Fruit fly (Drosophila melanogaster): ENCODE measurements around the gene CG13950.

The CG13950 gene

dm6 chr2L:840022-840421 is 20.0 kb upstream of the CG13950 start:
- no peak for TF ChIP-seq noc (tag; optimal IDR thresholded peaks at IDR 0.05)

DNA sequence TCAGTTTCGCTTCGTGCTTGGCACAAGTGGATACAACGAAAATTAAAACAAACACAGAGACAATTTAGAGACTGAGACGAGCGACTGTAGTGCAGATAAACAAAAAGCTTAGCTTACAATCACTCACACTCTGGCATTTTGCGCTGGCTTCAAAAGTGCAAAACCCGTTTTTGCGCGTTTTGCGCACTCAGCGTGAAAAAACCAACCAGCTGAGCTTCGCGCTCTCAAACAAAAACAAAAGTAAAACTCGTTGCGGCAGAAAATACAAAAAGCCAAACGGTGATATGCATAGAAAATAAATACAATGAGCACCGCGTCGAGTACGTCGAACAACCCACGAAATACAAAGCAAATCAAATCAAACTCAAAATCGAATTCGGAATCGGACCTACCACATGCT is 19.3 kb upstream of the CG13950 start:
- no peak for TF ChIP-seq noc (tag; optimal IDR thresholded peaks at IDR 0.05)

- peak; percentile 84 for TF ChIP-seq noc (tag; optimal IDR thresholded peaks at IDR 0.05)
These were observed 18.3 kb upstream of the CG13950 start for dm6 chr2L:841708-842107.

DNA sequence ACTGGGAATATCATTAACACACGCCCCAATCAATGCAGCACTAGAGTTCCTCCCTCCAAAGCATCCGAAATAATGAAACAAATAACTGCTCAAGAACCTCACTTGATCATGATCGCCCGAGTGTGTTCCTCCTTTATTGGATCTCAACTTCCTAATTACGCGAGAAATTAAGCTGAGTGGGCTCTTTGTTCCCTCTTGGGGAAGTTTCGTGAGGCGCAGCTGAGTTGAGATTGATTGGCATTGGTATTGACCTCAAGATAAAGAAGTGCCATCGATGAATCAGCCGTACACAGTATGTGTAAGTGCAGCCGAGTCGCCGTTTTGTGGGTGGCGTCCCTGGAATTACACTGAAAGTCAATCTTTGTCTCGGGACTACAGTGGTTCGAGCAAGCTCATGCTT is 17.1 kb upstream of the CG13950 start:
- TF ChIP-seq noc (tag; optimal IDR thresholded peaks at IDR 0.05) = no peak

DNA sequence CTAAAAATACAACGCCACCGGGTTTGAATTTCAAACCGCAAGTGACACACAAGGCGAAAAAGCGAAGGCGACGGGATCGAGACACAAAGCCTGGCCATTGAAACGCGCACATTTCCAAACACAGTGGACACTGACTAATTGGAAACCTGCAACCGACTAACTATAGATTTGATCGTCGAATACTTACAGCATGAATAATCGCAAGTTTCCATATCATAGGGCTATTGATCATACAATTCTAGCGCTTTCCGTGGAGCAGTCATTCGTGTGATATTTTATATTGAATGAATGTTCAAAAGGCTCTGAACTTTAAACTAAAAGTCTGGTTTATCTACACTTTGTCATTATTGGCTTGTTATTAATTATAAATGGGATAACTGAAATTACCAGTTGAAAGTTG is 16.7 kb upstream of the CG13950 start:
- TF ChIP-seq noc (tag; optimal IDR thresholded peaks at IDR 0.05) = no peak

DNA sequence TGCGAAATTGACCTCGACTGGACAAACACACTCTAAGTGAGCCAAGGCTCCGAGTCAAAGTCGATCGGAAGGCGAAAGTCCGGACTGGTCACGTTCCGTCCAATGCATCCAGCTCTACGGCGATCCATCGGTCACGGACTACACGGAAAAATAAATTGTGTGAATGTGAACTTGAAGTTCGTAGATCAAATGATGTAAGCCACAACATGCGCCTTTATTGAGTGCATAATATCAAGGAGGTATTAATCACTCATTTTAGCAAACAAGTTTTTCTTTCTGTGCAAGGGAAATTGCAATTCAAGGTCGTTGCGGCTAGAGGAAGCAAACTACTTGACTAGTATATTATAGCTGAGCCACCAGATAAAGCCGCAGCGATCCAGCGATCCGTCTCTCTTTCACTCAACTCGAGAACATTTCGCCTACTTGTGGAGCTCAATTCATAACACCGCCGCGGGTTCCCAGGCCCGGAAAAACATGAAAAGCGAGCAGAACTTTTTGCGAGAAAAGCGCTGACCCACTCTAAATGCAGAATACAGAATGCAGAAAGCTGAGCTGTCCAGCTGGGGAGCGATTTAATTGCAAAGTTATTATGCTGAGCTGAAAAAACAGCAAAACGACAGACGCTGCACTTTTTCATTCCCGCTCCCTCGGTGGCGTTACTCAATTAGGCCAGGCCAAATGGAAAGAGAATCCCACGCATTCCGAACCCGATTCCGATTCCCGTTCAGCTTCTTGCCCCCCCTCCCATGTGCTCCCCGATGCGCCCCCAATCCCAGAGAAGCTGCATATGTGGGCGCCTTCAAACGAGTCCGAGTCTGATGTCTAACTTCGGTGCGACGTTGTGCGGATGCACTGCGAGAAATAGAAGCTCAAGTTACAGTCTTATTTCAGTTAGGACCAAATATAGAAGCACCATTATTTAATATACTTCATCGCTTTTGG is 15.9 kb upstream of the CG13950 start:
- TF ChIP-seq noc (tag; optimal IDR thresholded peaks at IDR 0.05) = no peak

DNA sequence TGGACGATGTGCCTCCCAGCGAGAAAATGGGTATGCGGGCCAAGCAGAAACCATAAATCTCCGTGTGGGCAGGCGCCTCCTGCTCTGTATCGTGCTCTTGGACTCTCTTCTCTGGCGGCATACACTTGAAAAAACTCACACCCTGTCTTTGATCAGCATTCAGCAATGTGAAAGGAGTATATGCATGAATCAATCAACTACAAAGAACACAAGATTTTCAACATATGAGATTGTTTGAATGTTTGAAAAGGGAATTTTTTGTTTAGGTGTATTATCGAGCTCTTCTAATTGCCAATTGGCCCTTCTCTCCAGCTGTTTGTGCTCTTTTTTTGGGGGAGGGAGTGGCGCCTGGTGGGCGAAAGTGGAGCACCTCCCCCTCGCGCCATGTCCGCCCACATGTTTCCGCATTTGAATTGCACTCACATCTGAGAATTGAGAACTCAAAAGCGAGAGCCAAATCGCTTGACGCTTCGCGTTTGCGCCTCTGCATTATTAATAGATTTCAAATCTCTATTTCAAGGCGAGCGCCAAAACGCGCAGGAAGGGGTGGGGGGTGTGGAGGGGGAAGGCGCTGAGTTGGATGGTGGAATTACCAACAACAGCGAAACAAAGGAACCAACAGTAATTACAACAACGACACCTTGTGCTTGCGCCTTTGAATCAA is 14.5 kb upstream of the CG13950 start:
- TF ChIP-seq noc (tag; optimal IDR thresholded peaks at IDR 0.05) = peak; percentile 45

- peak; percentile 38 for TF ChIP-seq noc (tag; optimal IDR thresholded peaks at IDR 0.05)
These were observed 13.7 kb upstream of the CG13950 start for dm6 chr2L:846167-846868.

DNA sequence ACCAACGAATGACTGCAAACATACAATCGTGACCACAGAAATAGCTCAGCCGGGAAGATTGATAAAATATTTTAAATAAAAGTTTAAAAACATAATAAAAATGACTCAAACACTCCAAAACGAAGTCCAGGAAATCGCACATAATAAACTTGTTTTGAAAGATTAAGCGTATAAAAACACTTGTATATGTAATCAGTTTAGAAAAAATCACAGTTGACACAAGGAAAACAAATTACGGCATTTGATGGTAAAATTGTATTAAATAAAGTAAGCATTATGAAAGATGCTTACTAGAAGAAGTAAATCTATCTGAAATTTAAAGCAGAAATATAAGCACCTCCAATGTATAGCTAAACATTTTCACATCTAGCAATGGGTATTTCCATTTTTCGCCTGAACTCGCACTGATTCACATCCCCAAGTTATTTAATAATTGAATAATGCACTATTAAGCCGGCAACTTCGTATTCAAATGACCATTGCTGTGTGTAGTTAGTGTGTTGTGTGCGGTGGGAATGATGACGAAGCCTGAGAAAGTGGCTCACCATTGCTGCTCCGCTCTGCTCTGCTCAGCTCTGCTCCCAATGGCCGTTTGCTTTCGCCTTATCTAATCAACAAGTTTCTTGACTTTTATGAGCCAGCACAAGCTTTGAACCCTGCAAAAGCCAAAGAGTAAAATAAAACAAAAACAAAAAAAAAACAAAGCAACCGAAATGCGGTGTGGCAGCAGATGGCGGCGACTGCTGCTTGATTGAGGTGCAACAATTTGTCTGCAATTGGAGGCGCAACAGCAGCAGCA is 12.6 kb upstream of the CG13950 start:
- peak; percentile 75 for TF ChIP-seq noc (tag; optimal IDR thresholded peaks at IDR 0.05)

- TF ChIP-seq noc (tag; optimal IDR thresholded peaks at IDR 0.05) = no peak
These were observed 11.9 kb upstream of the CG13950 start for dm6 chr2L:847988-848622.

- no peak for TF ChIP-seq noc (tag; optimal IDR thresholded peaks at IDR 0.05)
These were observed 10.8 kb upstream of the CG13950 start for dm6 chr2L:849138-849744.

DNA sequence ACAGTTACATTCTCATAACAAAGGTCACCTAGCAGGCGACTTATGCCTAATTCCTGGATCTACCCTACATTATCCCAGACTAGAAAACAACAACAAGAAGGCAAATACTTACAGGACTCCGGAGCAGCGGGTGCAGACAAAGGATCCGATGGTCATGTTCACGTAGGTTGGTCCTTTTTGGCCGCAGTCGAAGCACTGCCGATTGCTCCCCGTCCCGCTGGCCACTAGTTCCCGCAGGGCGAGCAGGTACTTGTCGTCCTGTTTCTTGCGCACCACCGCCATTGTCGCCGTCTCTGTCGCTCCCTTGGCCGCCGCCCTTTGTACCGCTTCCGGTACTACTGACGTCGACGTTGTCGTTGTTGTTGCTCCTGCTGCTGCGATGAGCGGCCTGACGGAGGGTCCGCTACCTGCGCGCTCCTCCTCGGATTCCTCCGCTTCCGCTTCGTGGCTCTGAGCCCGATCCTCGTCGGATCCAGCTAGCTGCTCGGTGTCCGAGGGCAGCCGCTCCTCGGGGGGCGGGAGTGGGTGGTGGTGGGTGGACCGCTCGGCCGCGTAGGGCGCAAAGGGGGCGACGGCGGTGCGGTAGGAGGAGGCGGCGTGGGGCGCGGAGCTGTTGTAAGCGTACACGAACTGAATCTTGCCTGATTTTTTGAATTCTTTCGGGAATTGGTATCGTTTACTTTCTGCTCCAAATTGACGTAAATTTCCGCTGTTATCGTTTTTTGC is 10.0 kb upstream of the CG13950 start:
- TF ChIP-seq noc (tag; optimal IDR thresholded peaks at IDR 0.05) = no peak

DNA sequence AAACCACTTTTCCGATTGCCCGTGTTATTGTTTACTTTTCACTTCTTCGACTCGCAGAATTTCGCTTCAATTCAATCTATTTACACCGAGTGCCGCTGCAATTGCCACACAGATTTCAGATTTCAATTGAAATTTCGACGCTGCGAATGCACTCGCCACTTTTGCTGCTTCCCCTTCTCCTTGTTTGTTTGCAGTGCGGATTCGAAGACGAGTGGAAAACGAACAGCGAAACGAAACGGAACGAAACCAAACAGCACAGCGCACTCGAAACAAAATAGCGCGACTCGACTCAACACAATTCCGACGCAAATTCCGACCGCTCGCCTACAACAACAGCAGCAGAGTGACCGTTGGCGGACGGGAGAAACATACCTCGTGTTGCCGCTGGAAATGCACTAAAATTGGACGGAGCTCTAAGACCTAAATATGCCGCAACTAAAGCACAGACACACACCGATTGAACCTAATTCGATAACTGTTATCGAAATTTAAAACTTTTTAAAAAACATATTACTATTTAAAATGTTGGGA is 9.2 kb upstream of the CG13950 start, which contains the start of gene drongo:
Gene drongo (minus strand): TSS at position 345 of the 531 bp plus-strand sequence.
- TF ChIP-seq noc (tag; optimal IDR thresholded peaks at IDR 0.05) = peak; percentile 36

DNA sequence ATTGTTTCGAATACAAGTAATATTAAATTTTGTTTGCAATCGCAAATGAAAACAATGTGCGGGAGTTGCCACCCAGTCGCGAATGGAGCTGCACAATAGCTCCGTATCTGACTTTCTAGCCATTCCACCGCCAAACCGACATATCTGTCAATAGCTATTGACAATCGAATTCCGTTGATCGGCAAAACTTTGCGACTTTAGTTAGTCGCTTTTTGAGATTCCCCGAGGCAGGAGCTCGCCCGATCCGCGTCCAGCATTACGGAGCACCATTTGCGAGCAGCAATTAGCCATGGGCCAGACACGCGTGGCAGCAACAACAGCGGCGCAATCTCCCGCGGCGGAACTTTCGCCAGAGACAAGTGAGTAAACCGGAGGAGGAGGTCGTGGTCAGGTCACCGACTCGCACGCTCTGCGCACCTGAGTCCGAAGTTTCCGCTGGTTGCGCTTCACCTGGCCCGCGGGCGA is 7.3 kb upstream of the CG13950 start, which contains the start of the genes CG4291 and kraken:
Gene CG4291 (minus strand): TSS at position 84 of the 465 bp plus-strand sequence.
Gene kraken (plus strand): TSS at position 122 of the 465 bp plus-strand sequence.
- peak; percentile 59 for TF ChIP-seq noc (tag; optimal IDR thresholded peaks at IDR 0.05)
